Worm (Caenorhabditis elegans) whole organism, L4/young adult: ENCODE data around the gene T19H12.6.
"Not testable (repeated sequence)": the region's sequence is repeated elsewhere in the genome, so short reads cannot be mapped to it uniquely, and the experiment has no call there.

Source experiments
- W03F9.2 ChIP-seq: fragments of 150-350 bp; optimal IDR thresholded peaks from 2 replicates; lab custom pipeline; 2014; ENCODE audit warnings: missing biosample characterization, missing genetic modification characterization
- dao-5 ChIP-seq: sonication (generic microtip); optimal IDR thresholded peaks from 2 replicates; lab custom pipeline; 2016; ENCODE audit warnings: missing genotype, missing genetic modification characterization, moderate library complexity, missing compliant biosample characterization
- him-1 ChIP-seq: sonication (generic microtip); optimal IDR thresholded peaks from 2 replicates; lab custom pipeline; 2016; ENCODE audit warnings: missing genotype, missing genetic modification reagents, missing genetic modification characterization, missing compliant biosample characterization

Gene T19H12.6

ce11 chrV:4877587-4877986, at the start of gene T19H12.6:
Gene T19H12.6 (minus strand): TSS chrV:4877687.
- TF ChIP-seq him-1 = no peak
- no peak for TF ChIP-seq W03F9.2
- TF ChIP-seq dao-5 (tag; lab: Kevin White, UChicago) = no peak

ce11 chrV:4926371-4926770, 48.9 kb upstream of the T19H12.6 start, which contains the start of gene srh-21:
Gene srh-21 (plus strand): TSS chrV:4926671.
- TF ChIP-seq him-1 (no peak), dao-5 (tag; lab: Kevin White, UChicago) (no peak), W03F9.2 (no peak)

- TF ChIP-seq him-1 (no peak), dao-5 (tag; lab: Kevin White, UChicago) (no peak), W03F9.2 (no peak)
These were observed 47.1 kb upstream of the T19H12.6 start, which contains the start of gene srh-20 for ce11 chrV:4924618-4925017. Gene srh-20 (plus strand): TSS chrV:4924918.

- TF ChIP-seq dao-5 (tag; lab: Kevin White, UChicago) (no peak), W03F9.2 (no peak), him-1 (no peak)
These were observed 44.5 kb upstream of the T19H12.6 start, which contains the start of gene srh-22 for ce11 chrV:4922024-4922423. Gene srh-22 (plus strand): TSS chrV:4922324.

- no peak for TF ChIP-seq him-1
- TF ChIP-seq W03F9.2 = no peak
- no peak for TF ChIP-seq dao-5 (tag; lab: Kevin White, UChicago)
These were observed 43.2 kb upstream of the T19H12.6 start, which contains the start of the genes C02E7.8 and srh-23 for ce11 chrV:4920690-4921152. Gene C02E7.8 (minus strand): TSS chrV:4920790. Gene srh-23 (plus strand): TSS chrV:4921102.

- no peak for TF ChIP-seq dao-5 (tag; lab: Kevin White, UChicago)
- TF ChIP-seq W03F9.2 = no peak
- no peak for TF ChIP-seq him-1
These were observed 41.3 kb upstream of the T19H12.6 start, which contains the start of gene C02E7.6 for ce11 chrV:4918664-4919257. Gene C02E7.6 (plus strand): TSS chrV:4919207.

ce11 chrV:4918091-4918624, 40.7 kb upstream of the T19H12.6 start, which contains the start of gene C02E7.7:
Gene C02E7.7 (minus strand): TSS chrV:4918574.
- no peak for TF ChIP-seq W03F9.2
- TF ChIP-seq him-1 = no peak
- no peak for TF ChIP-seq dao-5 (tag; lab: Kevin White, UChicago)

ce11 chrV:4914879-4915278, 37.4 kb upstream of the T19H12.6 start, which contains the start of gene H23N18.6:
Gene H23N18.6 (minus strand): TSS chrV:4915079.
- TF ChIP-seq W03F9.2 (no peak), him-1 (no peak), dao-5 (tag; lab: Kevin White, UChicago) (no peak)

ce11 chrV:4913853-4914252, 36.4 kb upstream of the T19H12.6 start:
- no peak for TF ChIP-seq W03F9.2
- TF ChIP-seq dao-5 (tag; lab: Kevin White, UChicago) = no peak
- TF ChIP-seq him-1 = no peak

- TF ChIP-seq him-1 (no peak), dao-5 (tag; lab: Kevin White, UChicago) (no peak), W03F9.2 (no peak)
These were observed 34.8 kb upstream of the T19H12.6 start, which contains the start of gene H23N18.5 for ce11 chrV:4912313-4912712. Gene H23N18.5 (minus strand): TSS chrV:4912381.

- TF ChIP-seq W03F9.2 (no peak), him-1 (no peak), dao-5 (tag; lab: Kevin White, UChicago) (no peak)
These were observed 31.1 kb upstream of the T19H12.6 start, which contains the start of gene ugt-13 for ce11 chrV:4908591-4908990. Gene ugt-13 (plus strand): TSS chrV:4908884.

ce11 chrV:4905953-4906352, 28.5 kb upstream of the T19H12.6 start, which contains the start of gene ugt-14:
Gene ugt-14 (plus strand): TSS chrV:4906253.
- TF ChIP-seq him-1 (no peak), W03F9.2 (no peak), dao-5 (tag; lab: Kevin White, UChicago) (no peak)

- TF ChIP-seq dao-5 (tag; lab: Kevin White, UChicago) (no peak), W03F9.2 (no peak), him-1 (no peak)
These were observed 26.2 kb upstream of the T19H12.6 start, which contains the start of gene ugt-8 for ce11 chrV:4903696-4904095. Gene ugt-8 (plus strand): TSS chrV:4903930.

ce11 chrV:4901074-4901473, 23.6 kb upstream of the T19H12.6 start, which contains the start of gene ugt-67:
Gene ugt-67 (plus strand): TSS chrV:4901374.
- TF ChIP-seq W03F9.2 (no peak), him-1 (no peak), dao-5 (tag; lab: Kevin White, UChicago) (no peak)

ce11 chrV:4900020-4900419, 22.5 kb upstream of the T19H12.6 start, which contains the start of gene ugt-10:
Gene ugt-10 (minus strand): TSS chrV:4900120.
- not testable (repeated sequence) for TF ChIP-seq W03F9.2; him-1; dao-5 (tag; lab: Kevin White, UChicago)
